Fruit fly (Drosophila melanogaster) whole organism: ENCODE results near the gene SdhD.

Source experiments
- CG8478 ChIP-seq: fragments of >200 bp; optimal IDR thresholded peaks from 2 replicates; lab custom pipeline; 2018; ENCODE audit warnings: inconsistent platforms
- Dll ChIP-seq: fragments of >200 bp; optimal IDR thresholded peaks from 2 replicates; lab custom pipeline; 2017
- EcR ChIP-seq, 2 experiments: fragments of >200 bp; optimal IDR thresholded peaks; 2 replicates each; lab custom pipeline; 2017; ENCODE audit warnings: missing biosample characterization in 2 of 2, missing genetic modification characterization in 2 of 2, missing genetic modification reagents in 2 of 2
- pan ChIP-seq: fragments of >200 bp; optimal IDR thresholded peaks from 2 replicates; lab custom pipeline; 2017
- psq ChIP-seq: fragments of >200 bp; optimal IDR thresholded peaks from 2 replicates; lab custom pipeline; 2017
- usp ChIP-seq: fragments of >200 bp; optimal IDR thresholded peaks from 2 replicates; lab custom pipeline; 2017; ENCODE audit warnings: missing biosample characterization, missing genetic modification characterization, mixed read lengths

DNA sequence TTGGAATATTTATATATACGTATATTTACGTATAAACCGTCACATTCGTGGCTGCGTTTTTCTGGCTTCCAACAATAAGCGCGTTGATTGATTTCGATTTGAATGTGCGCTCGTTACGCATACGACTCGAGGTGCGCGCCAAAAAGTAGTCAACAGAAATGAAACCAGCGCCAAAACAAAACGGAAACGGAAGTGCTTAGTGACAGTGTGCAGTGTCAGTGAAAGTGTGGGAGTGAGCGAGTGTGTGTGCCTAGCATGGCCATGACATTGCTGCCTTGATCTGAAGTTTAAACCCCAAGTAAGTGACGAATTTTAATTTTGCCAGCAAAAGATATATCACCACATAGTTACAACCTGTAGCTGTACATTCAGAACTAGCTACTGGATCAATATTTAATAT is 43.3 kb upstream of the SdhD start, which contains the start of gene CG34355:
- no peak for TF ChIP-seq psq (lab: Kevin White, UChicago)
- TF ChIP-seq pan (lab: Kevin White, UChicago) = no peak
- no peak for TF ChIP-seq CG8478 (lab: Kevin White, UChicago)
- TF ChIP-seq Dll (lab: Kevin White, UChicago) = no peak
- no peak for TF ChIP-seq usp (GFP tag; lab: Kevin White, UChicago)
- no peak for TF ChIP-seq EcR (GFP tag; optimal IDR thresholded peaks at IDR 0.05; lab: Kevin White, UChicago)
